Fruit fly (Drosophila melanogaster) whole organism, wandering third instar larva: ENCODE measurements around the gene Os-C.

Source experiments
- Abd-B ChIP-seq: fragments of >200 bp; optimal IDR thresholded peaks from 2 replicates; lab custom pipeline; 2017; ENCODE audit warnings: missing biosample characterization, missing genetic modification characterization
- CG32264 ChIP-seq: fragments of 200-800 bp; sonication (Bioruptor generic); optimal IDR thresholded peaks from 2 replicates; lab custom pipeline; 2016; ENCODE audit warnings: missing biosample characterization, missing genetic modification characterization
- CG9705 ChIP-seq: fragments of 200-800 bp; sonication (Bioruptor generic); optimal IDR thresholded peaks from 2 replicates; lab custom pipeline; 2018; ENCODE audit warnings: missing biosample characterization, mild to moderate bottlenecking, missing genetic modification characterization
- CrebA ChIP-seq: fragments of 200-800 bp; sonication (Bioruptor generic); optimal IDR thresholded peaks from 2 replicates; lab custom pipeline; 2016; ENCODE audit warnings: missing biosample characterization, mild to moderate bottlenecking, missing genetic modification characterization, borderline replicate concordance
- Dfd ChIP-seq: fragments of >200 bp; optimal IDR thresholded peaks from 2 replicates; lab custom pipeline; 2017; ENCODE audit warnings: missing biosample characterization, missing genetic modification characterization
- Dif ChIP-seq: fragments of 200-275, 200-300 bp; sonication (Bioruptor generic); optimal IDR thresholded peaks from 2 replicates; lab custom pipeline; 2018; ENCODE audit warnings: missing biosample characterization, missing genetic modification characterization; ENCODE audit not compliant: partially characterized antibody
- GATAd ChIP-seq: sonication (Bioruptor generic); optimal IDR thresholded peaks from 2 replicates; lab custom pipeline; 2016; ENCODE audit warnings: missing biosample characterization, missing genetic modification characterization
- HLH106 ChIP-seq: fragments of 200-800 bp; optimal IDR thresholded peaks from 3 replicates; lab custom pipeline; 2019; ENCODE audit warnings: missing biosample characterization, mild to moderate bottlenecking, missing genetic modification characterization, moderate library complexity
- Hr83 ChIP-seq: fragments of 200-300 bp; sonication (Bioruptor generic); optimal IDR thresholded peaks from 2 replicates; lab custom pipeline; 2016; ENCODE audit warnings: missing biosample characterization, mild to moderate bottlenecking, missing genetic modification characterization, moderate library complexity; ENCODE audit not compliant: poor library complexity, severe bottlenecking
- Mio ChIP-seq: sonication (Bioruptor generic); optimal IDR thresholded peaks from 2 replicates; lab custom pipeline; 2016; ENCODE audit warnings: missing biosample characterization, missing genetic modification characterization
- N ChIP-seq: fragments of >200 bp; optimal IDR thresholded peaks from 2 replicates; lab custom pipeline; 2018; ENCODE audit warnings: missing biosample characterization, missing external identifiers, missing genetic modification characterization
- OdsH ChIP-seq: fragments of 200-800 bp; sonication (Bioruptor generic); optimal IDR thresholded peaks from 2 replicates; lab custom pipeline; 2016; ENCODE audit warnings: missing biosample characterization, mild to moderate bottlenecking, missing genetic modification characterization
- Rel ChIP-seq, 2 experiments: fragments of 200-800 bp; sonication (Bioruptor generic) in 1 of 2; optimal IDR thresholded peaks; 2 replicates in 1 of 2; 3 replicates in 1 of 2; lab custom pipeline; 2016 to 2019; ENCODE audit warnings: mild to moderate bottlenecking in 2 of 2, missing biosample characterization in 2 of 2, missing genetic modification characterization in 2 of 2, moderate library complexity in 1 of 2
- Sp1 ChIP-seq: fragments of 200-800 bp; sonication (Bioruptor generic); optimal IDR thresholded peaks from 3 replicates; lab custom pipeline; 2019; ENCODE audit warnings: missing biosample characterization, mild to moderate bottlenecking, missing genetic modification characterization, moderate library complexity
- Vsx2 ChIP-seq: fragments of 200-300, 225-300 bp; sonication (Bioruptor generic); optimal IDR thresholded peaks from 2 replicates; lab custom pipeline; 2018; ENCODE audit warnings: missing biosample characterization, missing genetic modification characterization; ENCODE audit not compliant: partially characterized antibody
- br ChIP-seq: fragments of 200-800 bp; sonication (Bioruptor generic); optimal IDR thresholded peaks from 2 replicates; lab custom pipeline; 2016; ENCODE audit warnings: missing biosample characterization, missing genetic modification characterization
- brk ChIP-seq: fragments of 200-800 bp; sonication (Bioruptor generic); optimal IDR thresholded peaks from 2 replicates; lab custom pipeline; 2016; ENCODE audit warnings: missing biosample characterization, mild to moderate bottlenecking, missing genetic modification characterization
- dl ChIP-seq, 2 experiments: fragments of 175-275, 200-275 bp in 1 of 2; fragments of 200-275 bp in 1 of 2; sonication (Bioruptor generic); optimal IDR thresholded peaks; lab custom pipeline; 2018; ENCODE audit warnings: mild to moderate bottlenecking in 2 of 2, missing biosample characterization in 2 of 2, missing genetic modification characterization in 2 of 2, moderate library complexity in 2 of 2; ENCODE audit not compliant: partially characterized antibody in 2 of 2, insufficient read depth in 1 of 2
- dmrt93B ChIP-seq: fragments of 200-800 bp; sonication (Bioruptor generic); optimal IDR thresholded peaks from 2 replicates; lab custom pipeline; 2018; ENCODE audit warnings: missing biosample characterization, mild to moderate bottlenecking, missing genetic modification characterization
- dsf ChIP-seq: sonication (Bioruptor generic); optimal IDR thresholded peaks from 2 replicates; lab custom pipeline; 2016; ENCODE audit warnings: missing biosample characterization, missing genetic modification characterization, borderline replicate concordance
- foxo ChIP-seq, 2 experiments: fragments of 200-800 bp; sonication (Bioruptor generic); optimal IDR thresholded peaks; 2 replicates in 1 of 2; 3 replicates in 1 of 2; lab custom pipeline; 2016 to 2017; ENCODE audit warnings: missing biosample characterization in 2 of 2, missing genetic modification characterization in 2 of 2
- fru ChIP-seq: fragments of 200-800 bp; sonication (Bioruptor generic); optimal IDR thresholded peaks from 3 replicates; lab custom pipeline; 2016; ENCODE audit warnings: missing biosample characterization, mild to moderate bottlenecking, missing genetic modification characterization
- h ChIP-seq: fragments of 200-800 bp; sonication (Bioruptor generic); optimal IDR thresholded peaks from 3 replicates; lab custom pipeline; 2016; ENCODE audit warnings: missing biosample characterization, mild to moderate bottlenecking, missing genetic modification characterization
- jim ChIP-seq: fragments of 175-275, 200-325 bp; sonication (Bioruptor generic); optimal IDR thresholded peaks from 2 replicates; lab custom pipeline; 2016; ENCODE audit warnings: missing biosample characterization, mild to moderate bottlenecking, missing genetic modification characterization
- pan ChIP-seq: fragments of >200 bp; optimal IDR thresholded peaks from 2 replicates; lab custom pipeline; 2017
- psq ChIP-seq: fragments of 200-800 bp; sonication (Bioruptor generic); optimal IDR thresholded peaks from 3 replicates; lab custom pipeline; 2017; ENCODE audit warnings: missing biosample characterization, mild to moderate bottlenecking, missing genetic modification characterization, moderate library complexity
- sv ChIP-seq: fragments of 200-800 bp; sonication (Bioruptor generic); optimal IDR thresholded peaks from 3 replicates; lab custom pipeline; 2016; ENCODE audit warnings: missing biosample characterization, missing genetic modification characterization
- tai ChIP-seq: sonication (Bioruptor generic); optimal IDR thresholded peaks from 2 replicates; lab custom pipeline; 2016; ENCODE audit warnings: missing biosample characterization, missing genetic modification characterization
- usp ChIP-seq: fragments of >200 bp; optimal IDR thresholded peaks from 2 replicates; lab custom pipeline; 2017; ENCODE audit warnings: missing biosample characterization, missing genetic modification characterization
- woc ChIP-seq: sonication (Bioruptor generic); optimal IDR thresholded peaks from 2 replicates; lab custom pipeline; 2016; ENCODE audit warnings: missing biosample characterization, mild to moderate bottlenecking, missing genetic modification characterization

The Os-C gene

dm6 chr3R:7963495-7964132 lies 15.1 kb upstream of the Os-C start:
- peak; percentile 57 for TF ChIP-seq CrebA (GFP tag; lab: Kevin White, UChicago)
- TF ChIP-seq foxo (GFP tag; optimal IDR thresholded peaks at IDR 0.05; lab: Kevin White, UChicago): no peak
- TF ChIP-seq Dif (GFP tag; lab: Kevin White, UChicago): peak; percentile 8
- TF ChIP-seq N (GFP tag; lab: Kevin White, UChicago): peak; percentile 73
- no peak for TF ChIP-seq fru (GFP tag; lab: Kevin White, UChicago)
- TF ChIP-seq Rel (GFP tag; optimal IDR thresholded peaks at IDR 0.05; lab: Kevin White, UChicago): no peak
- peak; percentile 34 for TF ChIP-seq Rel (tag; optimal IDR thresholded peaks at IDR 0.05; lab: Kevin White, UChicago)
- no peak for TF ChIP-seq br (GFP tag; lab: Kevin White, UChicago)
- TF ChIP-seq tai (GFP tag; lab: Kevin White, UChicago): no peak
- peak; percentile 48 to 65 for TF ChIP-seq dl (GFP tag; optimal IDR thresholded peaks at IDR 0.05; lab: Kevin White, UChicago; ENCODE audit: insufficient read depth in 1 of 2, partially characterized antibody in 2 of 2)
- TF ChIP-seq psq: no peak

dm6 chr3R:7964751-7965319 lies 13.9 kb upstream of the Os-C start:
- TF ChIP-seq CrebA (GFP tag; lab: Kevin White, UChicago) (no peak), N (GFP tag; lab: Kevin White, UChicago) (no peak), CG32264 (GFP tag; lab: Kevin White, UChicago) (no peak), psq (peak; percentile 33), sv (GFP tag; lab: Kevin White, UChicago) (no peak), Dif (GFP tag; lab: Kevin White, UChicago) (peak; percentile 60), Hr83 (GFP tag; lab: Kevin White, UChicago) (no peak), CG9705 (no peak), Abd-B (no peak), fru (GFP tag; lab: Kevin White, UChicago) (peak; percentile 23), OdsH (no peak), GATAd (GFP tag; lab: Kevin White, UChicago) (no peak), Vsx2 (no peak), br (GFP tag; lab: Kevin White, UChicago) (peak; percentile 29)
- TF ChIP-seq, all 38 proteins: peak for 4

- TF ChIP-seq usp (GFP tag; lab: Kevin White, UChicago): no peak
- TF ChIP-seq OdsH: no peak
- TF ChIP-seq sv (GFP tag; lab: Kevin White, UChicago): no peak
- TF ChIP-seq jim (GFP tag; lab: Kevin White, UChicago): no peak
- TF ChIP-seq dsf (GFP tag; lab: Kevin White, UChicago): no peak
- TF ChIP-seq Vsx2: peak; percentile 62
- no peak for TF ChIP-seq pan (lab: Kevin White, UChicago)
- peak in 1 of 2 experiments; percentile 13 for TF ChIP-seq dl (GFP tag; optimal IDR thresholded peaks at IDR 0.05; lab: Kevin White, UChicago; ENCODE audit: insufficient read depth in 1 of 2, partially characterized antibody in 2 of 2)
- peak; percentile 77 for TF ChIP-seq Dif (GFP tag; lab: Kevin White, UChicago)
These were observed 12.1 kb upstream of the Os-C start for dm6 chr3R:7966544-7967264.

dm6 chr3R:7967347-7967746 lies 11.4 kb upstream of the Os-C start, which contains the start of gene dsx:
TSS of gene dsx (minus strand) at chr3R:7967408.
- peak; percentile 40 for TF ChIP-seq dmrt93B (GFP tag; lab: Kevin White, UChicago)
- peak; percentile 60 for TF ChIP-seq woc
- no peak for TF ChIP-seq fru (GFP tag; lab: Kevin White, UChicago)
- no peak for TF ChIP-seq OdsH
- TF ChIP-seq Mio: no peak
- TF ChIP-seq psq: peak; percentile 24
- no peak for TF ChIP-seq Dfd
- no peak for TF ChIP-seq Rel (GFP tag; optimal IDR thresholded peaks at IDR 0.05; lab: Kevin White, UChicago)
- TF ChIP-seq Rel (tag; optimal IDR thresholded peaks at IDR 0.05; lab: Kevin White, UChicago): no peak
- TF ChIP-seq CrebA (GFP tag; lab: Kevin White, UChicago): no peak
- TF ChIP-seq tai (GFP tag; lab: Kevin White, UChicago): no peak
- TF ChIP-seq CG9705: peak; percentile 31
- no peak for TF ChIP-seq h (GFP tag; lab: Kevin White, UChicago)
- TF ChIP-seq brk (GFP tag; lab: Kevin White, UChicago): no peak
- TF ChIP-seq foxo (GFP tag; optimal IDR thresholded peaks at IDR 0.05; lab: Kevin White, UChicago): no peak
- no peak for TF ChIP-seq Vsx2
- no peak for TF ChIP-seq HLH106 (tag; lab: Kevin White, UChicago)
- no peak for TF ChIP-seq Sp1 (GFP tag; lab: Kevin White, UChicago)
